Fruit fly (Drosophila melanogaster) whole organism, prepupa: ENCODE data around the gene Daao2.

Experiments used
- Blimp-1 ChIP-seq: fragments of 200-800 bp; sonication (Bioruptor generic); optimal IDR thresholded peaks from 3 replicates; lab custom pipeline; 2017; ENCODE audit warnings: missing biosample characterization, missing genetic modification characterization, mild to moderate bottlenecking, moderate library complexity, missing genetic modification reagents
- CG10631 ChIP-seq: fragments of 200-800 bp; sonication (Bioruptor generic); optimal IDR thresholded peaks from 2 replicates; lab custom pipeline; 2016; ENCODE audit warnings: missing biosample characterization, missing genetic modification characterization
- CG10669 ChIP-seq: fragments of 200-800 bp; sonication (Bioruptor generic); optimal IDR thresholded peaks from 3 replicates; lab custom pipeline; 2018; ENCODE audit warnings: missing biosample characterization, mild to moderate bottlenecking, missing genetic modification characterization, moderate library complexity
- CG11294 ChIP-seq: fragments of 200-800 bp; sonication (Bioruptor generic); IDR thresholded peaks from 2 replicates; pipeline ENCODE4 v1.3.6; 2022; ENCODE audit warnings: missing biosample characterization, missing genetic modification characterization
- CG1621 ChIP-seq: fragments of 200-800 bp; sonication (Bioruptor generic); optimal IDR thresholded peaks from 3 replicates; lab custom pipeline; 2018; ENCODE audit warnings: missing biosample characterization, mild to moderate bottlenecking, missing genetic modification characterization
- CG3032 ChIP-seq: fragments of 200-800 bp; optimal IDR thresholded peaks from 2 replicates; lab custom pipeline; 2019; ENCODE audit warnings: missing biosample characterization, mild to moderate bottlenecking, missing genetic modification characterization, moderate library complexity
- CG31627 ChIP-seq: fragments of 200-800 bp; sonication (Bioruptor generic); optimal IDR thresholded peaks from 3 replicates; lab custom pipeline; 2016; ENCODE audit warnings: missing biosample characterization, missing genetic modification characterization
- CG32006 ChIP-seq: fragments of 200-800 bp; sonication (Bioruptor generic); optimal IDR thresholded peaks from 3 replicates; lab custom pipeline; 2017; ENCODE audit warnings: missing biosample characterization, mild to moderate bottlenecking, missing genetic modification characterization
- CG34406 ChIP-seq: fragments of 200-800 bp; sonication (Bioruptor generic); optimal IDR thresholded peaks from 3 replicates; lab custom pipeline; 2016; ENCODE audit warnings: missing biosample characterization, missing genetic modification characterization
- CG3919 ChIP-seq: fragments of 200-800 bp; sonication (Bioruptor generic); optimal IDR thresholded peaks from 3 replicates; lab custom pipeline; 2016; ENCODE audit warnings: missing biosample characterization, missing genetic modification characterization
- CG6792 ChIP-seq: fragments of 200-800 bp; sonication (Bioruptor generic); optimal IDR thresholded peaks from 3 replicates; lab custom pipeline; 2016; ENCODE audit warnings: missing biosample characterization, missing genetic modification characterization
- CG6808 ChIP-seq: fragments of 200-800 bp; sonication (Bioruptor generic); optimal IDR thresholded peaks from 3 replicates; lab custom pipeline; 2017; ENCODE audit warnings: missing biosample characterization, missing genetic modification characterization, mild to moderate bottlenecking, moderate library complexity, missing genetic modification reagents
- CG7368 ChIP-seq: fragments of 200-800 bp; sonication (Bioruptor generic); optimal IDR thresholded peaks from 3 replicates; lab custom pipeline; 2016; ENCODE audit warnings: missing biosample characterization, missing genetic modification characterization
- CG8319 ChIP-seq: fragments of 200-800 bp; sonication (Bioruptor generic); optimal IDR thresholded peaks from 3 replicates; lab custom pipeline; 2016; ENCODE audit warnings: missing biosample characterization, missing genetic modification characterization
- CG9139 ChIP-seq: fragments of 200-800 bp; sonication (Bioruptor generic); optimal IDR thresholded peaks from 3 replicates; lab custom pipeline; 2017; ENCODE audit warnings: missing biosample characterization, mild to moderate bottlenecking, missing genetic modification characterization
- Eip78C ChIP-seq: fragments of 200-800 bp; sonication (Bioruptor generic); peaks from one replicate; lab custom pipeline; 2016; ENCODE audit warnings: missing biosample characterization, missing genetic modification characterization
- Ets96B ChIP-seq: fragments of 200-800 bp; optimal IDR thresholded peaks from 2 replicates; lab custom pipeline; 2019; ENCODE audit warnings: missing biosample characterization, mild to moderate bottlenecking, missing genetic modification characterization, moderate library complexity
- Gug ChIP-seq: fragments of 200-800 bp; sonication (Bioruptor generic); IDR thresholded peaks from 2 replicates; pipeline ENCODE4 v1.3.6; 2022; ENCODE audit warnings: missing biosample characterization, missing genetic modification characterization
- Hr39 ChIP-seq: fragments of 200-800 bp; sonication (Bioruptor generic); optimal IDR thresholded peaks from 2 replicates; lab custom pipeline; 2016; ENCODE audit warnings: missing biosample characterization, missing genetic modification characterization
- Lpt ChIP-seq: fragments of 200-800 bp; sonication (Bioruptor generic); optimal IDR thresholded peaks from 3 replicates; lab custom pipeline; 2016; ENCODE audit warnings: missing biosample characterization, missing genetic modification characterization
- Met ChIP-seq: fragments of 200-800 bp; sonication (Bioruptor generic); optimal IDR thresholded peaks from 3 replicates; lab custom pipeline; 2016; ENCODE audit warnings: missing biosample characterization, missing genetic modification characterization
- Smox ChIP-seq: fragments of 200-800 bp; sonication (Bioruptor generic); optimal IDR thresholded peaks from 3 replicates; lab custom pipeline; 2016; ENCODE audit warnings: missing biosample characterization, missing genetic modification characterization
- Sox14 ChIP-seq: fragments of 200-800 bp; sonication (Bioruptor generic); optimal IDR thresholded peaks from 3 replicates; lab custom pipeline; 2016; ENCODE audit warnings: missing biosample characterization, missing genetic modification characterization
- achi ChIP-seq: fragments of 200-800 bp; sonication (Bioruptor generic); optimal IDR thresholded peaks from 3 replicates; lab custom pipeline; 2016; ENCODE audit warnings: missing biosample characterization, missing genetic modification characterization
- acj6 ChIP-seq: fragments of 200-800 bp; sonication (Bioruptor generic); optimal IDR thresholded peaks from 3 replicates; lab custom pipeline; 2016; ENCODE audit warnings: missing biosample characterization, missing genetic modification characterization
- dsx ChIP-seq: fragments of 200-800 bp; optimal IDR thresholded peaks from 3 replicates; lab custom pipeline; 2019; ENCODE audit warnings: missing biosample characterization, mild to moderate bottlenecking, missing genetic modification characterization, moderate library complexity; ENCODE audit not compliant: poor library complexity, severe bottlenecking
- fd59A ChIP-seq: fragments of 200-800 bp; sonication (Bioruptor generic); optimal IDR thresholded peaks from 2 replicates; lab custom pipeline; 2017; ENCODE audit warnings: missing biosample characterization, mild to moderate bottlenecking, missing genetic modification characterization, missing genetic modification reagents
- fkh ChIP-seq: fragments of 200-800 bp; sonication (Bioruptor generic); optimal IDR thresholded peaks from 3 replicates; lab custom pipeline; 2017; ENCODE audit warnings: missing biosample characterization, mild to moderate bottlenecking, missing genetic modification characterization, moderate library complexity
- spab ChIP-seq: fragments of 200-800 bp; sonication (Bioruptor generic); optimal IDR thresholded peaks from 2 replicates; lab custom pipeline; 2017; ENCODE audit warnings: missing biosample characterization, mild to moderate bottlenecking, missing genetic modification characterization, missing genetic modification reagents
- svp ChIP-seq: fragments of 200-800 bp; sonication (Bioruptor generic); peaks from one replicate; lab custom pipeline; 2016; ENCODE audit warnings: missing biosample characterization, missing genetic modification characterization

Gene Daao2

dm6 chr2L:6837829-6838228, 35.0 kb downstream of the Daao2 start:
- TF ChIP-seq CG7368 (GFP tag; lab: Kevin White, UChicago) (no peak), Lpt (no peak), CG34406 (GFP tag; lab: Kevin White, UChicago) (no peak), Eip78C (GFP tag; lab: Kevin White, UChicago) (no peak)
- TF ChIP-seq, all 60 proteins: peak for 0

dm6 chr2L:6841349-6841748, 38.5 kb downstream of the Daao2 start:
- TF ChIP-seq spab (GFP tag; lab: Kevin White, UChicago) = peak; percentile 2
- peak; percentile 1 for TF ChIP-seq achi (GFP tag; lab: Kevin White, UChicago)
- TF ChIP-seq svp (GFP tag; lab: Kevin White, UChicago) = peak; percentile 39
- peak; percentile 52 for TF ChIP-seq Met
- peak; percentile 3 for TF ChIP-seq CG10631 (GFP tag; lab: Kevin White, UChicago)
- TF ChIP-seq CG32006 (GFP tag; lab: Kevin White, UChicago) = no peak
- TF ChIP-seq CG6808 (GFP tag; lab: Kevin White, UChicago) = peak; percentile 7
- peak; percentile 22 for TF ChIP-seq CG31627 (GFP tag; lab: Kevin White, UChicago)
- peak; percentile 25 for TF ChIP-seq Hr39
- TF ChIP-seq Blimp-1 (GFP tag; lab: Kevin White, UChicago) = no peak
- TF ChIP-seq CG3032 = no peak
- TF ChIP-seq CG6792 = peak; percentile 10
- peak; percentile 14 for TF ChIP-seq fkh (GFP tag; lab: Kevin White, UChicago)
- TF ChIP-seq CG10669 (GFP tag; lab: Kevin White, UChicago) = peak; percentile 5
- no peak for TF ChIP-seq fd59A (GFP tag; lab: Kevin White, UChicago)
- peak; percentile 4 for TF ChIP-seq CG3919 (GFP tag; lab: Kevin White, UChicago)

- no peak for TF ChIP-seq CG31627 (GFP tag; lab: Kevin White, UChicago)
- no peak for TF ChIP-seq Hr39
- no peak for TF ChIP-seq Smox (GFP tag; lab: Kevin White, UChicago)
- TF ChIP-seq CG9139 (GFP tag; lab: Kevin White, UChicago) = no peak
- TF ChIP-seq Ets96B = no peak
- TF ChIP-seq CG11294 = no peak
- no peak for TF ChIP-seq CG7368 (GFP tag; lab: Kevin White, UChicago)
Measured at dm6 chr2L:6843434-6843833, 40.6 kb downstream of the Daao2 start.

- no peak for TF ChIP-seq CG8319 (GFP tag; lab: Kevin White, UChicago)
- no peak for TF ChIP-seq acj6 (GFP tag; lab: Kevin White, UChicago)
Measured at dm6 chr2L:6850963-6851362, 48.2 kb downstream of the Daao2 start.

- no peak for TF ChIP-seq CG34406 (GFP tag; lab: Kevin White, UChicago)
- no peak for TF ChIP-seq Smox (GFP tag; lab: Kevin White, UChicago)
- peak; percentile 95 for TF ChIP-seq svp (GFP tag; lab: Kevin White, UChicago)
- TF ChIP-seq CG10669 (GFP tag; lab: Kevin White, UChicago) = no peak
- TF ChIP-seq acj6 (GFP tag; lab: Kevin White, UChicago) = no peak
- no peak for TF ChIP-seq dsx
- TF ChIP-seq CG1621 (tag; lab: Kevin White, UChicago) = no peak
- TF ChIP-seq Sox14 = peak; percentile 26
- TF ChIP-seq Gug (GFP tag; lab: Robert Waterston, UW) = no peak
- no peak for TF ChIP-seq fkh (GFP tag; lab: Kevin White, UChicago)
Measured at dm6 chr2L:6851963-6852671, 49.3 kb downstream of the Daao2 start, which contains the start of gene Rca1. Gene Rca1, plus strand, starts transcription at chr2L:6852315.

dm6 chr2L:6853917-6854316, 51.1 kb downstream of the Daao2 start:
- TF ChIP-seq spab (GFP tag; lab: Kevin White, UChicago) = no peak
- TF ChIP-seq dsx = peak; percentile 98
- no peak for TF ChIP-seq Smox (GFP tag; lab: Kevin White, UChicago)
- peak; percentile 100 for TF ChIP-seq CG1621 (tag; lab: Kevin White, UChicago)
